Fruit fly (Drosophila melanogaster) whole organism, prepupa: ENCODE results near the gene CycA.

ENCODE experiments used
- Blimp-1 ChIP-seq: fragments of 200-800 bp; sonication (Bioruptor generic); optimal IDR thresholded peaks from 3 replicates; lab custom pipeline; 2017; ENCODE audit warnings: missing biosample characterization, missing genetic modification characterization, mild to moderate bottlenecking, moderate library complexity, missing genetic modification reagents
- CG11762 ChIP-seq: fragments of 200-800 bp; sonication (Bioruptor generic); optimal IDR thresholded peaks from 3 replicates; lab custom pipeline; 2016; ENCODE audit warnings: missing biosample characterization, missing genetic modification characterization; ENCODE audit not compliant: insufficient read depth
- CG11902 ChIP-seq: fragments of 200-800 bp; sonication (Bioruptor generic); optimal IDR thresholded peaks from 3 replicates; lab custom pipeline; 2016; ENCODE audit warnings: missing biosample characterization, missing genetic modification characterization
- CG31627 ChIP-seq: fragments of 200-800 bp; sonication (Bioruptor generic); optimal IDR thresholded peaks from 3 replicates; lab custom pipeline; 2016; ENCODE audit warnings: missing biosample characterization, missing genetic modification characterization
- CG6276 ChIP-seq: fragments of 200-800 bp; sonication (Bioruptor generic); optimal IDR thresholded peaks from 2 replicates; lab custom pipeline; 2017; ENCODE audit warnings: missing biosample characterization, mild to moderate bottlenecking, missing genetic modification characterization
- CG8119 ChIP-seq: fragments of 200-800 bp; sonication (Bioruptor generic); IDR thresholded peaks from 3 replicates; pipeline ENCODE4 v1.3.6; 2022; ENCODE audit warnings: missing biosample characterization, missing genetic modification characterization
- CG9139 ChIP-seq: fragments of 200-800 bp; sonication (Bioruptor generic); optimal IDR thresholded peaks from 3 replicates; lab custom pipeline; 2017; ENCODE audit warnings: missing biosample characterization, mild to moderate bottlenecking, missing genetic modification characterization
- Eip75B ChIP-seq: fragments of 200-800 bp; sonication (Bioruptor generic); optimal IDR thresholded peaks from 3 replicates; lab custom pipeline; 2016; ENCODE audit warnings: missing biosample characterization, missing genetic modification characterization
- Sox14 ChIP-seq: fragments of 200-800 bp; sonication (Bioruptor generic); optimal IDR thresholded peaks from 3 replicates; lab custom pipeline; 2016; ENCODE audit warnings: missing biosample characterization, missing genetic modification characterization
- esn ChIP-seq: fragments of 200-800 bp; sonication (Bioruptor generic); optimal IDR thresholded peaks from 2 replicates; lab custom pipeline; 2016; ENCODE audit warnings: missing biosample characterization, mild to moderate bottlenecking, missing genetic modification characterization, moderate library complexity
- net ChIP-seq: fragments of 200-800 bp; sonication (Bioruptor generic); optimal IDR thresholded peaks from 3 replicates; lab custom pipeline; 2016; ENCODE audit warnings: missing biosample characterization, missing genetic modification characterization
- spab ChIP-seq: fragments of 200-800 bp; sonication (Bioruptor generic); optimal IDR thresholded peaks from 2 replicates; lab custom pipeline; 2017; ENCODE audit warnings: missing biosample characterization, mild to moderate bottlenecking, missing genetic modification characterization, missing genetic modification reagents
- ss ChIP-seq, 2 experiments: fragments of 200-800 bp; sonication (Bioruptor generic); optimal IDR thresholded peaks; 2 replicates in 1 of 2; 3 replicates in 1 of 2; lab custom pipeline; 2017 to 2018; ENCODE audit warnings: mild to moderate bottlenecking in 2 of 2, missing biosample characterization in 2 of 2, missing genetic modification characterization in 2 of 2, moderate library complexity in 1 of 2
- svp ChIP-seq: fragments of 200-800 bp; sonication (Bioruptor generic); peaks from one replicate; lab custom pipeline; 2016; ENCODE audit warnings: missing biosample characterization, missing genetic modification characterization
- vri ChIP-seq: fragments of 200-800 bp; sonication (Bioruptor generic); optimal IDR thresholded peaks from 3 replicates; lab custom pipeline; 2016; ENCODE audit warnings: missing biosample characterization, mild to moderate bottlenecking, missing genetic modification characterization

CycA gene

DNA sequence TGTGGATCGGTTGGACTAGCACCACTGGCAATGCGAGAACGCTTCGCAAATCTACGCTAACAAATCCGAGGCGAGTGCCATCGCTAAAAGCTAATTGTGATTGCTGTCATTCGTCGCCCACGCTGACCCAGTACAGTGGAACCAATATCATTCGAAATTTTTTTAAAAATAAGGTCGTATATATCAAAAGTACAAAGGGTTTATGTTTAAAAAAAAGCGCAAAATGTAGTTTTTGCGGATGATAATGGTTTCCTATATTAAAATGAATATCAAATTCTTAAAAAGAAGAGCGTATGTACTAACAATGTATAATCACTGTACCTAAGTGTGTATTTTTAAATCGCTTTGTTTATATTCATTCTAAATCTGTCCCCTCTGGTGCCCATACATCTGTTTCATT lies 48.1 kb downstream of the CycA start (continued):
- TF ChIP-seq Blimp-1 (GFP tag; lab: Kevin White, UChicago): no peak
- TF ChIP-seq CG9139 (GFP tag; lab: Kevin White, UChicago): no peak
- no peak for TF ChIP-seq Eip75B (GFP tag; lab: Kevin White, UChicago)
- no peak for TF ChIP-seq esn (GFP tag; lab: Kevin White, UChicago)
- no peak for TF ChIP-seq ss (GFP tag; optimal IDR thresholded peaks at IDR 0.05; lab: Kevin White, UChicago)
- no peak for TF ChIP-seq CG31627 (GFP tag; lab: Kevin White, UChicago)

DNA sequence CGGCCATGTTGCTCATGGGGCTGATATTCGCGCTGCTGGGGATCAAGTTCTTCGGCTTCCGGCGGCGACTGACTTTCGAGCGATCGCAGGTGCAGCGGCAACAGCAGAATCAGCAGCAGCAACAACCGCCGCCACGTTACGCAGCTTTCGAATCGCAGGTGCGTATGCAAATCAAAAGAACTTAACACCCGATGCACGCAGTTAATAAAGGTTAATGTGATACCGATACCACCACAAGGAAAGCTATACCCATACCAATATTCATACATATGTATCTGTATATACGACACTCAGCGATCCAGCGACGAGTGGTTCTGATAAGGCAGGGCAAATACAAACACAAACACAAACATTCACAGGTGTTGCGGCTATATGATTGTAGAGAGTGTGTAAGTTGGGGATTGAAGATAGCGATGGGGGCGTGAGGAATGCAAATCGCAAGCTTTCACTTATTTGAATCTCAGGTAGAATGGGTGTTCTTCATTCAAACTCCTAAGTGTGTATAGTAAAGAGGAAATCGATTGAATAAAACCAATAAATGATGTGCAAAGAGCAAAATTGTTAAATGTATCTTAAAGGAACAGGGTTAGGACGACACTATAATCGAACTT lies 55.9 kb downstream of the CycA start:
- no peak for TF ChIP-seq esn (GFP tag; lab: Kevin White, UChicago)
- TF ChIP-seq vri: peak; percentile 41
- TF ChIP-seq svp (GFP tag; lab: Kevin White, UChicago): peak; percentile 87
- TF ChIP-seq, all 60 proteins: peak for 2

DNA sequence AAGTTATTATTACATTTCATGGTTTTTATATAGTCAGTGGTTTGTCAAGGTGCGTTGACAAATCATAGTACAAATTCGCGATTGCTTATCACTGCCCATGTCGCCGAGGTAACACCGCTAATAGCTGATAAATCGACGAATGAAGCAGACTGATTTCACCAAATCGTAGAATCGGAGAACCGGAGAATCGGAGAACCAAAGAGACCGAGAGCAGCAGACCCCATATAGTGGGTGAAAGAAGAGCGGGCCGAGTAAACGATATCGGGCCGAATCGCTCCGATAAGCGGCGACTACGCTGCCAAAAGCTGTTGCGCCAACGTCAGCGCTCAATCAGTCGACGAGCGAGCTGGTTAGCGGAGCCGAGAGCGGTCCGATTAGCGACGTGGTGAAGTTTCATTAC lies 56.6 kb downstream of the CycA start, which contains the start of gene CG14131:
Gene CG14131 (plus strand): TSS at position 343 of the 400 bp plus-strand sequence.
- TF ChIP-seq vri: peak; percentile 78
- no peak for TF ChIP-seq CG8119
- TF ChIP-seq spab (GFP tag; lab: Kevin White, UChicago): no peak
- no peak for TF ChIP-seq CG11762 (GFP tag; lab: Kevin White, UChicago)
- peak; percentile 17 for TF ChIP-seq Sox14 (GFP tag; lab: Kevin White, UChicago)
- TF ChIP-seq net (GFP tag; lab: Kevin White, UChicago): no peak
- TF ChIP-seq CG11902 (GFP tag; lab: Kevin White, UChicago): no peak
- TF ChIP-seq CG6276 (GFP tag; lab: Kevin White, UChicago): no peak
